Fruit fly (Drosophila melanogaster): ENCODE data around the gene pcm.

DNA sequence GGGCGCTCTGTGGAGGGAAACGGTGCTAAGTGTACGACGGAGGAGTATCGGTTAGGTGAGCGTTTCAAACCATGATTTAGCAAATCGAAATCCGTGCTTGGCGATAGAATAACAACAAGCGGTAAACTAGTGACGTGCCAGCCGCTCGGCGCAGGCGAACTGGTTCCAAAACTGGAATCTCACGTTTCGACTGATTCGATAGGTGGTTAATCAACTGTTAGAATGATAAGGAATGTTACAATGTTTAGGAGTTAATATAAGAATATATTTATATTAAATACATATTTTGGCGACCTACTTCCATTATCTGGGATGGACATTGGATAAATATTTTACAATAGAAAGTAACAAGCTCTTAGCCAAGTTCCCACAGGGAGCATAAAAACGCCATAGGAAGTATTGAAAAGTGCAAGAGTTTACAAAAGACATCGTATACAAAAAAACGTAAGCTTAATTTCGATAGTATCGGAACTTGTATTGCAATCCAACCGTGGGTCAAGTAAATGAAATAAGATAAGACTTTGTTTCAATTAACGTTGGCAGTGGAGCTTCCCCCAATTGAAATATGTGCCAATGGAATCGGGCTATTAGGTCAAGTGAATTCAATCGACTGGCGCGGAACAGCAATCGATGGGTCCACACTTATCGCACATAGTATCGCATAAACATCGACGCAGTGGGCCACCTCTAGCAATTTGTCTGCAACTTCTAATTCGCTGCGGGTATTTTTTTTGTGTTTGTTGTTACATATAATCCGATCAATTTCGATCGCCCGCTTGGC lies 3.2 kb upstream of the pcm start, which contains the start of the genes ksh, CG14200 and Pfrx:
- TF ChIP-seq OdsH (GFP tag; optimal IDR thresholded peaks at IDR 0.05) = no peak
- TF ChIP-seq CG6276 (GFP tag; optimal IDR thresholded peaks at IDR 0.05) = no peak
- TF ChIP-seq dac (GFP tag; optimal IDR thresholded peaks at IDR 0.05) = no peak

Measured in whole organism, prepupa.